Worm (Caenorhabditis elegans) whole organism, L2 larva: Measurements from ENCODE around the gene W09C2.9.

Experiments
- F13H6.1 ChIP-seq: sonication (generic microtip); optimal IDR thresholded peaks from 2 replicates; lab custom pipeline; 2016; ENCODE audit warnings: missing genetic modification characterization, missing compliant biosample characterization
- Y55F3AM.14 ChIP-seq: fragments of 200-800 bp; sonication (Bioruptor generic); optimal IDR thresholded peaks from 2 replicates; lab custom pipeline; 2018; ENCODE audit warnings: mild to moderate bottlenecking, missing genetic modification characterization, missing compliant biosample characterization
- ZK546.5 ChIP-seq: sonication (generic microtip); optimal IDR thresholded peaks from 2 replicates; lab custom pipeline; 2017; ENCODE audit warnings: missing biosample characterization, missing genetic modification characterization
- alr-1 ChIP-seq: fragments of 150-350 bp; optimal IDR thresholded peaks from 2 replicates; lab custom pipeline; 2014; ENCODE audit warnings: missing biosample characterization, missing genetic modification characterization
- ceh-16 ChIP-seq: fragments of 150-350 bp; optimal IDR thresholded peaks from 2 replicates; lab custom pipeline; 2014; ENCODE audit warnings: missing biosample characterization, missing genetic modification characterization
- ceh-82 ChIP-seq: fragments of 150-350 bp; optimal IDR thresholded peaks from 2 replicates; lab custom pipeline; 2014; ENCODE audit warnings: missing biosample characterization, missing genetic modification characterization
- crh-2 ChIP-seq: sonication (generic microtip); optimal IDR thresholded peaks from 2 replicates; lab custom pipeline; 2017; ENCODE audit warnings: missing biosample characterization, missing genetic modification characterization
- dmd-4 ChIP-seq: sonication (generic microtip); optimal IDR thresholded peaks from 2 replicates; lab custom pipeline; 2017; ENCODE audit warnings: missing biosample characterization, missing genetic modification characterization
- egl-27 ChIP-seq: sonication (generic microtip); optimal IDR thresholded peaks from 3 replicates; lab custom pipeline; 2017; ENCODE audit warnings: missing biosample characterization, missing genetic modification reagents, missing genetic modification characterization
- elt-1 ChIP-seq: fragments of 150-350 bp; optimal IDR thresholded peaks from 2 replicates; lab custom pipeline; 2014; ENCODE audit warnings: missing biosample characterization, missing genetic modification characterization
- lsy-2 ChIP-seq, 2 experiments: fragments of 150-350 bp in 1 of 2; sonication (generic microtip) in 1 of 2; optimal IDR thresholded peaks; 2 replicates each; lab custom pipeline; 2014 to 2017; ENCODE audit warnings: missing biosample characterization in 2 of 2, missing genetic modification characterization in 2 of 2
- mbf-1 ChIP-seq: sonication (generic microtip); optimal IDR thresholded peaks from 2 replicates; lab custom pipeline; 2017; ENCODE audit warnings: missing biosample characterization, missing genetic modification characterization
- mdl-1 ChIP-seq, 2 experiments: fragments of 150-350 bp in 1 of 2; sonication (generic microtip) in 1 of 2; optimal IDR thresholded peaks; 2 replicates each; lab custom pipeline; 2017; ENCODE audit warnings: missing biosample characterization in 2 of 2, missing genetic modification characterization in 2 of 2
- nhr-10 ChIP-seq: sonication (generic microtip); optimal IDR thresholded peaks from 2 replicates; lab custom pipeline; 2017; ENCODE audit warnings: missing biosample characterization, missing genetic modification characterization
- nhr-12 ChIP-seq: fragments of 150-350 bp; optimal IDR thresholded peaks from 2 replicates; lab custom pipeline; 2014; ENCODE audit warnings: missing biosample characterization, missing genetic modification characterization
- nhr-129 ChIP-seq: fragments of 150-350 bp; optimal IDR thresholded peaks from 2 replicates; lab custom pipeline; 2014; ENCODE audit warnings: missing biosample characterization, missing genetic modification characterization
- nhr-21 ChIP-seq: fragments of 150-350 bp; optimal IDR thresholded peaks from 2 replicates; lab custom pipeline; 2014; ENCODE audit warnings: missing biosample characterization, missing genetic modification characterization
- nhr-23 ChIP-seq: fragments of 150-350 bp; optimal IDR thresholded peaks from 2 replicates; lab custom pipeline; 2014; ENCODE audit warnings: missing biosample characterization, missing genetic modification reagents, missing genetic modification characterization
- nhr-237 ChIP-seq: fragments of 150-350 bp; optimal IDR thresholded peaks from 2 replicates; lab custom pipeline; 2014; ENCODE audit warnings: missing biosample characterization, missing genetic modification characterization
- nhr-6 ChIP-seq: fragments of 150-350 bp; optimal IDR thresholded peaks from 2 replicates; lab custom pipeline; 2014; ENCODE audit warnings: missing biosample characterization, missing genetic modification characterization
- nhr-77 ChIP-seq: fragments of 150-350 bp; optimal IDR thresholded peaks from 2 replicates; lab custom pipeline; 2014; ENCODE audit warnings: missing biosample characterization, missing genetic modification characterization
- sma-3 ChIP-seq: sonication (generic microtip); optimal IDR thresholded peaks from 2 replicates; lab custom pipeline; 2016; ENCODE audit warnings: missing genetic modification reagents, missing genetic modification characterization, missing compliant biosample characterization
- sma-9 ChIP-seq, 2 experiments: fragments of 150-350 bp in 1 of 2; sonication (generic microtip) in 1 of 2; optimal IDR thresholded peaks; 2 replicates each; lab custom pipeline; 2014 to 2016; ENCODE audit warnings: missing genetic modification characterization in 2 of 2, mild to moderate bottlenecking in 1 of 2, missing biosample characterization in 1 of 2, missing compliant biosample characterization in 1 of 2, missing genetic modification reagents in 1 of 2, moderate library complexity in 1 of 2
- unc-39 ChIP-seq: fragments of 150-350 bp; optimal IDR thresholded peaks from 2 replicates; lab custom pipeline; 2014; ENCODE audit warnings: missing biosample characterization, missing genetic modification characterization
- ztf-11 ChIP-seq: sonication (generic microtip); optimal IDR thresholded peaks from 2 replicates; lab custom pipeline; 2017; ENCODE audit warnings: missing biosample characterization, missing genetic modification characterization

W09C2.9 gene

ce11 chrIV:9614695-9615094, 8.5 kb downstream of the W09C2.9 start, which contains the start of gene elt-1:
elt-1 (plus strand) TSS chrIV:9614995.
- TF ChIP-seq Y55F3AM.14 (GFP tag; lab: Kevin White, UChicago) (no peak), sma-3 (GFP tag; lab: Kevin White, UChicago) (no peak), dmd-4 (tag; lab: Kevin White, UChicago) (no peak), nhr-6 (tag; lab: Kevin White, UChicago) (no peak), alr-1 (no peak), nhr-12 (tag; lab: Kevin White, UChicago) (no peak), sma-9 (GFP tag; optimal IDR thresholded peaks at IDR 0.05; lab: Kevin White, UChicago) (no peak), sma-9 (tag; optimal IDR thresholded peaks at IDR 0.05; lab: Kevin White, UChicago) (no peak)

ce11 chrIV:9614060-9614459, 9.1 kb downstream of the W09C2.9 start:
- TF ChIP-seq nhr-77 (tag; lab: Kevin White, UChicago) (no peak), nhr-23 (peak; percentile 99), sma-9 (GFP tag; optimal IDR thresholded peaks at IDR 0.05; lab: Kevin White, UChicago) (peak; percentile 46), sma-9 (tag; optimal IDR thresholded peaks at IDR 0.05; lab: Kevin White, UChicago) (no peak), elt-1 (tag; lab: Kevin White, UChicago) (peak; percentile 93), nhr-10 (tag; lab: Kevin White, UChicago) (no peak)
- TF ChIP-seq, all 48 proteins: peak for 3

DNA sequence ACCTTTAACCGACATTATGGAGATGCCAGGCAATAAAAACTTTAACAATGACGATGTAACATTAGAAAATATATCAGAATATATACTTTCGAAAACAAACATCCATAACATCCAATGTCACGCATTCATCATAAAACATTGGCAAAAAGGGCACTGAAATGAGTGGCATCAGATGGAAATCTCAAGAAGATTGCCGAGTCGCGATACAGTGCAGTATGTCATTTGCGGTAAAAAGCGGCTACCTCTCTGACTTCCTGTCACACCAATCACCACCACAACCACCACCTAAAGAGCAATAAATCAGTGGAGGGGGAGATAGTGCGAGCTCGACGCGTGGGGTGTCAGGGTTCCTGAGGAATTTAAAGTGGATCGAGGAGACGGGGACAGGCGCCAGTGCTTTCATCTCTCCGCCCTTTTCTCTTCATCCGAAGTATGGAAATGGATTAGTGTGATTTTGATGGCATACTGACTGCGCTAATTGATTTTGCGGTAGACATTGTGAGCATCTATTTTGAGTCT, 10.0 kb downstream of the W09C2.9 start:
- TF ChIP-seq nhr-12 (tag; lab: Kevin White, UChicago) (no peak), F13H6.1 (tag; lab: Kevin White, UChicago) (no peak), ztf-11 (no peak), nhr-23 (peak; percentile 97), mbf-1 (tag; lab: Kevin White, UChicago) (no peak), elt-1 (tag; lab: Kevin White, UChicago) (peak; percentile 60), ZK546.5 (no peak), nhr-21 (tag; lab: Kevin White, UChicago) (no peak), sma-9 (GFP tag; optimal IDR thresholded peaks at IDR 0.05; lab: Kevin White, UChicago) (no peak), sma-9 (tag; optimal IDR thresholded peaks at IDR 0.05; lab: Kevin White, UChicago) (no peak)
- TF ChIP-seq, all 48 proteins: peak for 2

- peak; percentile 37 for TF ChIP-seq crh-2 (tag; lab: Kevin White, UChicago)
- peak; percentile 26 for TF ChIP-seq elt-1 (tag; lab: Kevin White, UChicago)
- TF ChIP-seq dmd-4 (tag; lab: Kevin White, UChicago): no peak
Measured at ce11 chrIV:9610923-9611322, 12.2 kb downstream of the W09C2.9 start.

DNA sequence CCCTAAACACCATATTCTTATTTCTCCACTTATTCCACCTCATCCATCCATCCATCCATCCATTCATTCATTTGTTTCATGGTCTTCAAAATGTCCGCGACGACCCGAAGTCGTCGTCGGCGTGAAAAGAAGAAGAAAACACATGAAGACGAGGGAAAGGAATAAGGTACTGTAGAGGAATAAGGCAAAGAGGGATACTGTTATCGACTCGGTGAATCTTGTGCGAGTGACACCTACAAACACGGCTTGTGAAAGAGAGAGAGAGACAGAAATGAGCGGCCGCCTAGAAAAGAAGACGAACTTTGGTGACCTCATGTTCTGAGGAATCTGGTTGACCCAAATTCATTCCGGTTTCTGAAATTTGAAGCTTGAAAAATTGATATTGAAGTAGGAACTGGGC, 14.1 kb downstream of the W09C2.9 start:
- TF ChIP-seq ceh-82: no peak
- TF ChIP-seq elt-1 (tag; lab: Kevin White, UChicago): peak; percentile 40
- no peak for TF ChIP-seq nhr-10 (tag; lab: Kevin White, UChicago)

ce11 chrIV:9607945-9608344, 15.2 kb downstream of the W09C2.9 start:
- TF ChIP-seq mdl-1 (tag; optimal IDR thresholded peaks at IDR 0.05; lab: Kevin White, UChicago): no peak
- no peak for TF ChIP-seq nhr-237 (tag; lab: Kevin White, UChicago)
- no peak for TF ChIP-seq nhr-129 (tag; lab: Kevin White, UChicago)
- TF ChIP-seq ceh-16 (tag; lab: Kevin White, UChicago): peak; percentile 39

DNA sequence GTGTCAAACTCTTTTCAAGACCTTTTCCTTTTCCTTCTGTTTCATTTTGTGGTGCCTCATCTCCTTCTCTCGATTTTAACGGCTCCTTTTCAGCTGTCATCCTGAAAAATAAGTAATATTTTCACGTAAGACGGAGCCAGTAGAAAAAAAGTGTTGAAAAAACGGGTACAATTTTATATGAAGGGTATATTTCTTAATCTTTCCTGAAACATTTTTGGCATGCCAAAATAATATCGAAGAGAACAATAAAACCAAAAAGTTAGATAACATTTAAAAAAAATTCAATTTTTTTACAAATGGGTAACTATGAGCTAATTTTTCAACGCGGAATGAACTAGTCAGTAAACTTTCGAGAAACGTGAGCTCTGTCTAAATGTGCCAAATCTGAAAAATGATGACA, 21.6 kb downstream of the W09C2.9 start, which contains the start of gene aat-1:
aat-1 (minus strand) TSS at position 101 of the 400 bp plus-strand sequence.
- TF ChIP-seq Y55F3AM.14 (GFP tag; lab: Kevin White, UChicago): no peak
- TF ChIP-seq lsy-2 (tag; optimal IDR thresholded peaks at IDR 0.05; lab: Kevin White, UChicago): no peak
- TF ChIP-seq egl-27 (tag; lab: Kevin White, UChicago): no peak
- no peak for TF ChIP-seq sma-3 (GFP tag; lab: Kevin White, UChicago)
- TF ChIP-seq ztf-11: no peak
- TF ChIP-seq unc-39 (tag; lab: Kevin White, UChicago): no peak
- TF ChIP-seq nhr-77 (tag; lab: Kevin White, UChicago): no peak
